Fruit fly (Drosophila melanogaster): Measurements from ENCODE around the gene Cad96Ca.

DNA sequence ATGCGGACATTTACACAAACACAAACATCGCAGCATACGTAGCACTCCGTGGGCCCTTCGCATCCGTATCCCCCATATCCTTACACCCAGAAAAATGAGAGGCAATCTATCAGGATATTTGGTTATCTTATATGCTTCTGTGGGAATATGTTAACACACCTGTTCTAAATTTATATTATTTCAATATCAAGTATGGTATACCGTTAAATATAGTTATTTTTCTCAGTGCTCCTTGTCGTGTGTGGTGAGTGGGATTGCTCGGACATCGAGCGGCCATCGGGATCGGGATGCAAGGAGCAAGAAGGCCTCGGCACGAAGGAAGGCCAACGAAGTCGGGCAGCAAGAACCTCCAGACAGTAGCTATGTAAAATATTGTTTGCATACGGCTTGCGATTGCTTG, 46.6 kb downstream of the Cad96Ca start:
- TF ChIP-seq CG10431 (GFP tag; optimal IDR thresholded peaks at IDR 0.05) = no peak
- no peak for TF ChIP-seq CG14860 (GFP tag; IDR thresholded peaks at IDR 0.05; ENCODE audit: partially characterized antibody)
- TF ChIP-seq CTCF (GFP tag; optimal IDR thresholded peaks at IDR 0.05) = no peak
- no peak for TF ChIP-seq HmgD (GFP tag; optimal IDR thresholded peaks at IDR 0.05)
- TF ChIP-seq CG7839 (tag; optimal IDR thresholded peaks at IDR 0.05) = no peak
